Worm (Caenorhabditis elegans) whole organism, L4/young adult: ENCODE data around the gene ceh-99.

Source experiments
- W03F9.2 ChIP-seq: fragments of 150-350 bp; optimal IDR thresholded peaks from 2 replicates; lab custom pipeline; 2014; ENCODE audit warnings: missing biosample characterization, missing genetic modification characterization
- dao-5 ChIP-seq: sonication (generic microtip); optimal IDR thresholded peaks from 2 replicates; lab custom pipeline; 2016; ENCODE audit warnings: missing genotype, missing genetic modification characterization, moderate library complexity, missing compliant biosample characterization
- him-1 ChIP-seq: sonication (generic microtip); optimal IDR thresholded peaks from 2 replicates; lab custom pipeline; 2016; ENCODE audit warnings: missing genotype, missing genetic modification reagents, missing genetic modification characterization, missing compliant biosample characterization

DNA sequence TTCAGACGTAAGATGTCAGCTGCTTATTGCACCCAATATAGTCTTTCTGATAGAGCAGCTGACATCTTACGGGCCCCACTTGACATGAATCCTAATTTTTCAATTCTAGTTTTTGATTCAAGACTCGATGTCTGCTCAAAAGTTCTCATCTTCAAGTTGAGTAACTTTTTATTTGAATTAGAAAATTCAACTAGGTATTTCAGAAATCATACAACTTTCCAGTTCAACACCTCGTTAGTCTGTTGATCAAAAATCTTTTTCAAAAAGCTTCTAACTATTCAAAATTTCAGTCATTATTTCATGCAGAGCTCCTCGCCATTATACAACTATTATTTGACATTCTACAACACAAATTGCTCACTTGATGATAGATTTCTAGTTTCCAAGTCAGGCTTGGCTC lies 7.9 kb upstream of the ceh-99 start, which contains the start of gene srh-73:
- TF ChIP-seq him-1 (no peak), W03F9.2 (tag; lab: Kevin White, UChicago) (no peak), dao-5 (tag; lab: Kevin White, UChicago) (no peak)
